Worm (Caenorhabditis elegans): ENCODE data around the gene kmo-2.

The kmo-2 gene

DNA sequence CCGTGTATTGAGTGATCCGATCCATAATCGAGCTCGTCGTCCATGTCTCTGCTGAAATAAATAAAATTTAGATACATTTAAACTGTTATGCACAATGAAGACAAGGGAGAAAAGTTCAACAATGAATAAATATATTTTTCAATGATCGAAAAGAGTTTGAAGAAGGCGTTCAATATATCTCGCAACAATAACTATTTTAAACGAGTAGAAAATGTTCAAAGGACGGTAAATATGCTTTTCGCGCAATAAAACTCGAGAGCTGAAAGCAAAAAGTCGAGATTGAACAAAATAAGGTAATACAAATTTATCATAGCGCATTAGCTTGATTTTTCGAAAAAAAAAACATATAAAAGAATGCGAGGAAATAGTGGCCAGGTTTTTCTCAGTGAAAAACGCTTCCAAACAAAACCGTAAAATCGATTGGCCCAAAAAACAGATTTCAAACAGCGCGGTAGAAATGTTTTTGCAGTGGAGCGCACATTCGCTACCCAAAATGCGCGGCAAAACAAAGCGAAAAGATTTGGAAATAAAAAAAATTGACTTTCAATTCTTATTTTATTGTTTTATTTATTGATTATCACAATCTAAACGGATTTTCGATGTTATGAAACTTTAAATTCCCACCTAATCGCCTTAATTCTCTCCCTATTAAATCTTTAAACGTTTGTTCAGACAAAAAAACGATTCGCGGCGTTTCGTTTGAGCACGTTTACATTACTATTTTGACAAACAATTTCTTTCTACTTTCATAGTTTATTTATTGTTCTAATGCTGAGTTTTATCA, 27.3 kb downstream of the kmo-2 start, which contains the start of the genes kup-1 and F10C2.4 (continued):
- TF ChIP-seq lin-39 (tag; optimal IDR thresholded peaks at IDR 0.05) (no peak), ceh-32 (tag; optimal IDR thresholded peaks at IDR 0.05; ENCODE audit: poor library complexity) (no peak), F44E2.7 (GFP tag; IDR thresholded peaks at IDR 0.05) (no peak), F10B5.3 (tag; optimal IDR thresholded peaks at IDR 0.05) (no peak), ceh-28 (tag; optimal IDR thresholded peaks at IDR 0.05) (no peak), fos-1 (tag; optimal IDR thresholded peaks at IDR 0.05) (no peak), mdt-29 (GFP tag; IDR thresholded peaks at IDR 0.05) (no peak), skn-1 (tag; optimal IDR thresholded peaks at IDR 0.05) (no peak), nhr-11 (tag; optimal IDR thresholded peaks at IDR 0.05) (peak; percentile 16), saeg-2 (GFP tag; IDR thresholded peaks at IDR 0.05) (no peak), pqm-1 (tag; optimal IDR thresholded peaks at IDR 0.05) (no peak), ceh-62 (tag; optimal IDR thresholded peaks at IDR 0.05) (no peak), spr-3 (GFP tag; optimal IDR thresholded peaks at IDR 0.05) (no peak), dpl-1 (GFP tag; optimal IDR thresholded peaks at IDR 0.05) (peak; percentile 91), aly-2 (tag; optimal IDR thresholded peaks at IDR 0.05) (no peak), nhr-25 (tag; optimal IDR thresholded peaks at IDR 0.05; ENCODE audit: borderline replicate concordance, insufficient read depth) (no peak), tag-97 (GFP tag; IDR thresholded peaks at IDR 0.05) (no peak), hif-1 (tag; optimal IDR thresholded peaks at IDR 0.05) (no peak), mes-2 (tag; optimal IDR thresholded peaks at IDR 0.05; ENCODE audit: poor library complexity, severe bottlenecking) (peak; percentile 51), egl-43 (GFP tag; IDR thresholded peaks at IDR 0.05) (no peak), aha-1 (tag) (peak; percentile 78), lin-13 (GFP tag; optimal IDR thresholded peaks at IDR 0.05) (no peak), daf-12 (tag; optimal IDR thresholded peaks at IDR 0.05) (no peak), lim-7 (GFP tag; IDR thresholded peaks at IDR 0.05) (no peak), spr-1 (tag; optimal IDR thresholded peaks at IDR 0.05) (no peak), arid-1 (GFP tag; conservative IDR thresholded peaks at IDR 0.05) (no peak), unc-62 (GFP tag; optimal IDR thresholded peaks at IDR 0.05 in 1 of 2) (no peak), unc-62 (tag; optimal IDR thresholded peaks at IDR 0.05) (no peak), zip-11 (GFP tag; IDR thresholded peaks at IDR 0.05) (no peak), dmd-8 (GFP tag; IDR thresholded peaks at IDR 0.05) (no peak), zfp-3 (GFP tag; conservative IDR thresholded peaks at IDR 0.05) (no peak), ceh-20 (GFP tag; IDR thresholded peaks at IDR 0.05) (no peak), ZK337.2 (GFP tag; IDR thresholded peaks at IDR 0.05) (no peak), ztf-7 (tag; optimal IDR thresholded peaks at IDR 0.05) (no peak), nhr-41 (GFP tag; IDR thresholded peaks at IDR 0.05) (no peak), unc-39 (tag; optimal IDR thresholded peaks at IDR 0.05) (no peak), tra-1 (GFP tag; IDR thresholded peaks at IDR 0.05) (no peak), nhr-111 (GFP tag; optimal IDR thresholded peaks at IDR 0.05) (no peak), nhr-6 (tag; optimal IDR thresholded peaks at IDR 0.05) (peak; percentile 88), daf-16 (GFP tag; optimal IDR thresholded peaks at IDR 0.05) (no peak), daf-16 (tag; optimal IDR thresholded peaks at IDR 0.05) (peak; percentile 17), dve-1 (tag; optimal IDR thresholded peaks at IDR 0.05; ENCODE audit: insufficient read depth) (no peak), F26F4.8 (GFP tag; conservative IDR thresholded peaks at IDR 0.05) (no peak), nhr-28 (tag; optimal IDR thresholded peaks at IDR 0.05) (peak; percentile 23), egl-27 (tag; optimal IDR thresholded peaks at IDR 0.05) (no peak)
